Fruit fly (Drosophila melanogaster) whole organism, embryonic: ENCODE results near the gene lilli.

Experiments
- Adf1 ChIP-seq: fragments of 200-800 bp; sonication (Bioruptor generic); IDR thresholded peaks from 2 replicates; pipeline ENCODE4 v1.3.6; 2022; ENCODE audit warnings: missing biosample characterization, missing genetic modification characterization
- Aef1 ChIP-seq: fragments of 200-800 bp; sonication (Bioruptor generic); IDR thresholded peaks from 3 replicates; pipeline ENCODE4 v1.3.6; 2022; ENCODE audit warnings: missing biosample characterization, missing genetic modification characterization
- Atf-2 ChIP-seq: fragments of 200-800 bp; sonication (Bioruptor generic); optimal IDR thresholded peaks from 2 replicates; lab custom pipeline; 2016; ENCODE audit warnings: missing biosample characterization, missing genetic modification characterization
- CG10462 ChIP-seq: fragments of 200-800 bp; sonication (Bioruptor generic); optimal IDR thresholded peaks from 2 replicates; lab custom pipeline; 2016; ENCODE audit warnings: missing biosample characterization, missing genetic modification characterization
- CG10959 ChIP-seq: fragments of 200-800 bp; sonication (Bioruptor generic); IDR thresholded peaks from 2 replicates; pipeline ENCODE4 v1.3.6; 2022; ENCODE audit warnings: missing biosample characterization, missing genetic modification characterization
- CG11093 ChIP-seq: fragments of 200-800 bp; sonication (Bioruptor generic); IDR thresholded peaks from 3 replicates; pipeline ENCODE4 v1.3.6; 2022; ENCODE audit warnings: missing biosample characterization, missing genetic modification characterization
- CG11560 ChIP-seq: fragments of 200-800 bp; sonication (Bioruptor generic); IDR thresholded peaks from 3 replicates; pipeline ENCODE4 v1.3.6; 2022; ENCODE audit warnings: missing biosample characterization, missing genetic modification characterization
- CG12104 ChIP-seq: fragments of 200-800 bp; sonication (Bioruptor generic); optimal IDR thresholded peaks from 3 replicates; lab custom pipeline; 2016; ENCODE audit warnings: missing biosample characterization, missing genetic modification characterization
- CG12155 ChIP-seq: fragments of 200-800 bp; sonication (Bioruptor generic); optimal IDR thresholded peaks from 3 replicates; lab custom pipeline; 2016; ENCODE audit warnings: missing biosample characterization, missing genetic modification characterization
- CG12236 ChIP-seq: fragments of 200-800 bp; sonication (Bioruptor generic); optimal IDR thresholded peaks from 2 replicates; lab custom pipeline; 2016; ENCODE audit warnings: missing biosample characterization, missing genetic modification characterization
- CG12769 ChIP-seq: fragments of 200-800 bp; sonication (Bioruptor generic); optimal IDR thresholded peaks from 2 replicates; lab custom pipeline; 2019; ENCODE audit warnings: missing biosample characterization, mild to moderate bottlenecking, missing genetic modification characterization, moderate library complexity
- CG12942 ChIP-seq: fragments of 200-800 bp; sonication (Bioruptor generic); optimal IDR thresholded peaks from 3 replicates; lab custom pipeline; 2016; ENCODE audit warnings: missing biosample characterization, missing genetic modification characterization
- CG1647 ChIP-seq: fragments of 200-800 bp; sonication (Bioruptor generic); optimal IDR thresholded peaks from 3 replicates; lab custom pipeline; 2016; ENCODE audit warnings: missing biosample characterization, missing genetic modification characterization
- CG16863 ChIP-seq: fragments of 200-800 bp; sonication (Bioruptor generic); optimal IDR thresholded peaks from 3 replicates; lab custom pipeline; 2016; ENCODE audit warnings: missing biosample characterization, missing genetic modification characterization
- CG18011 ChIP-seq: fragments of 200-800 bp; sonication (Bioruptor generic); optimal IDR thresholded peaks from 2 replicates; lab custom pipeline; 2017; ENCODE audit warnings: missing biosample characterization, missing genetic modification characterization, mild to moderate bottlenecking, moderate library complexity, missing genotype
- CG2129 ChIP-seq: fragments of 200-800 bp; sonication (Bioruptor generic); IDR thresholded peaks from 2 replicates; pipeline ENCODE4 v1.3.6; 2022; ENCODE audit warnings: missing biosample characterization, missing genetic modification characterization; ENCODE audit not compliant: partially characterized antibody
- CG42726 ChIP-seq: fragments of 200-800 bp; sonication (Bioruptor generic); IDR thresholded peaks from 2 replicates; pipeline ENCODE4 v1.3.6; 2022; ENCODE audit warnings: missing biosample characterization, missing genetic modification characterization; ENCODE audit not compliant: partially characterized antibody
- CG4424 ChIP-seq: fragments of 200-800 bp; sonication (Bioruptor generic); optimal IDR thresholded peaks from 3 replicates; lab custom pipeline; 2016; ENCODE audit warnings: missing biosample characterization, missing genetic modification characterization
- CG5245 ChIP-seq: fragments of 200-800 bp; sonication (Bioruptor generic); optimal IDR thresholded peaks from 3 replicates; lab custom pipeline; 2016; ENCODE audit warnings: missing biosample characterization, missing genetic modification characterization
- CG5953 ChIP-seq: fragments of 200-800 bp; sonication (Bioruptor generic); IDR thresholded peaks from 2 replicates; pipeline ENCODE4 v1.3.6; 2022; ENCODE audit warnings: missing biosample characterization, missing genetic modification characterization
- CG7271 ChIP-seq: fragments of 200-800 bp; sonication (Bioruptor generic); optimal IDR thresholded peaks from 2 replicates; lab custom pipeline; 2018; ENCODE audit warnings: missing biosample characterization, mild to moderate bottlenecking, missing genetic modification characterization, moderate library complexity
- CG7963 ChIP-seq: fragments of 200-800 bp; sonication (Bioruptor generic); IDR thresholded peaks from 3 replicates; pipeline ENCODE4 v1.3.6; 2022; ENCODE audit warnings: missing biosample characterization, missing genetic modification characterization; ENCODE audit not compliant: partially characterized antibody
- CHES-1-like ChIP-seq: fragments of 200-800 bp; sonication (Bioruptor generic); optimal IDR thresholded peaks from 2 replicates; lab custom pipeline; 2016; ENCODE audit warnings: missing biosample characterization, missing genetic modification characterization
- D ChIP-seq, 2 experiments: fragments of 200-800 bp in 1 of 2; fragments of >200 bp in 1 of 2; sonication (Bioruptor generic) in 1 of 2; optimal IDR thresholded peaks; 2 replicates in 1 of 2; 3 replicates in 1 of 2; lab custom pipeline; 2017; ENCODE audit warnings: mild to moderate bottlenecking in 1 of 2, missing biosample characterization in 1 of 2, missing genetic modification characterization in 1 of 2, missing genetic modification reagents in 1 of 2
- Deaf1 ChIP-seq: fragments of 200-800 bp; optimal IDR thresholded peaks from 3 replicates; lab custom pipeline; 2019; ENCODE audit warnings: missing biosample characterization, mild to moderate bottlenecking, missing genetic modification characterization, moderate library complexity
- Doc3 ChIP-seq: fragments of 200-800 bp; sonication (Bioruptor generic); IDR thresholded peaks from 3 replicates; pipeline ENCODE4 v1.3.6; 2022; ENCODE audit warnings: missing biosample characterization, missing genetic modification characterization; ENCODE audit not compliant: partially characterized antibody
- ERR ChIP-seq: fragments of 200-800 bp; sonication (Bioruptor generic); optimal IDR thresholded peaks from 2 replicates; lab custom pipeline; 2016; ENCODE audit warnings: missing biosample characterization, missing genetic modification characterization
- Elba2 ChIP-seq: fragments of 200-800 bp; sonication (Bioruptor generic); optimal IDR thresholded peaks from 3 replicates; lab custom pipeline; 2016; ENCODE audit warnings: missing biosample characterization, missing genetic modification characterization
- H2.0 ChIP-seq: fragments of 200-800 bp; sonication (Bioruptor generic); IDR thresholded peaks from 2 replicates; pipeline ENCODE4 v1.3.6; 2022; ENCODE audit warnings: missing biosample characterization, missing genetic modification characterization
- Hr39 ChIP-seq: fragments of >200 bp; optimal IDR thresholded peaks from 2 replicates; lab custom pipeline; 2017
- Lim3 ChIP-seq: fragments of 200-800 bp; sonication (Bioruptor generic); IDR thresholded peaks from 2 replicates; pipeline ENCODE4 v1.3.6; 2022; ENCODE audit warnings: missing biosample characterization, missing genetic modification characterization
- Max ChIP-seq: fragments of 200-800 bp; sonication (Bioruptor generic); optimal IDR thresholded peaks from 2 replicates; lab custom pipeline; 2016; ENCODE audit warnings: missing biosample characterization, mild to moderate bottlenecking, missing genetic modification characterization
- Side ChIP-seq: fragments of 200-800 bp; sonication (Bioruptor generic); optimal IDR thresholded peaks from 2 replicates; lab custom pipeline; 2016; ENCODE audit warnings: missing biosample characterization, missing genetic modification characterization
- Usf ChIP-seq: fragments of 200-800 bp; sonication (Bioruptor generic); optimal IDR thresholded peaks from 2 replicates; lab custom pipeline; 2017; ENCODE audit warnings: missing genotype, missing biosample characterization, missing genetic modification characterization
- ac ChIP-seq: fragments of 200-800 bp; sonication (Bioruptor generic); optimal IDR thresholded peaks from 3 replicates; lab custom pipeline; 2017; ENCODE audit warnings: missing biosample characterization, mild to moderate bottlenecking, missing genetic modification characterization
- btn ChIP-seq: fragments of 200-800 bp; sonication (Bioruptor generic); optimal IDR thresholded peaks from 2 replicates; lab custom pipeline; 2016; ENCODE audit warnings: missing biosample characterization, missing genetic modification characterization
- cad ChIP-seq: fragments of >200 bp; optimal IDR thresholded peaks from 2 replicates; lab custom pipeline; 2017; ENCODE audit warnings: missing biosample characterization, missing genetic modification characterization
- cato ChIP-seq: fragments of 200-800 bp; sonication (Bioruptor generic); optimal IDR thresholded peaks from 2 replicates; lab custom pipeline; 2016; ENCODE audit warnings: missing biosample characterization, missing genetic modification characterization, borderline replicate concordance
- crc ChIP-seq: fragments of 200-800 bp; sonication (Bioruptor generic); optimal IDR thresholded peaks from 2 replicates; lab custom pipeline; 2016; ENCODE audit warnings: missing biosample characterization, missing genetic modification characterization
- danr ChIP-seq: fragments of 200-800 bp; sonication (Bioruptor generic); IDR thresholded peaks from 2 replicates; pipeline ENCODE4 v1.3.6; 2022; ENCODE audit warnings: missing biosample characterization, missing genetic modification characterization
- dimm ChIP-seq: fragments of 200-800 bp; sonication (Bioruptor generic); IDR thresholded peaks from 2 replicates; pipeline ENCODE4 v1.3.6; 2022; ENCODE audit warnings: missing biosample characterization, missing genetic modification characterization
- esg ChIP-seq: fragments of 200-800 bp; sonication (Bioruptor generic); conservative IDR thresholded peaks from 2 replicates; pipeline ENCODE4 v1.3.6; 2022; ENCODE audit warnings: missing biosample characterization, missing genetic modification characterization
- fd3F ChIP-seq: fragments of 200-800 bp; sonication (Bioruptor generic); optimal IDR thresholded peaks from 2 replicates; lab custom pipeline; 2018; ENCODE audit warnings: missing biosample characterization, mild to moderate bottlenecking, missing genetic modification characterization, moderate library complexity
- lilli ChIP-seq: fragments of 200-800 bp; sonication (Bioruptor generic); optimal IDR thresholded peaks from 3 replicates; lab custom pipeline; 2016; ENCODE audit warnings: missing biosample characterization, missing genetic modification characterization
- nau ChIP-seq: fragments of 200-800 bp; sonication (Bioruptor generic); optimal IDR thresholded peaks from 3 replicates; lab custom pipeline; 2017; ENCODE audit warnings: missing biosample characterization, mild to moderate bottlenecking, missing genetic modification characterization, missing genetic modification reagents
- nerfin-1 ChIP-seq: fragments of 200-800 bp; sonication (Bioruptor generic); optimal IDR thresholded peaks from 3 replicates; lab custom pipeline; 2019; ENCODE audit warnings: missing biosample characterization, mild to moderate bottlenecking, missing genetic modification characterization, moderate library complexity
- pnt ChIP-seq: fragments of 200-800 bp; sonication (Bioruptor generic); optimal IDR thresholded peaks from 3 replicates; lab custom pipeline; 2016; ENCODE audit warnings: missing biosample characterization, missing genetic modification characterization
- row ChIP-seq: fragments of 200-800 bp; sonication (Bioruptor generic); IDR thresholded peaks from 3 replicates; pipeline ENCODE4 v1.3.6; 2022; ENCODE audit warnings: missing biosample characterization, missing genetic modification characterization
- sd ChIP-seq: fragments of 200-800 bp; sonication (Bioruptor generic); optimal IDR thresholded peaks from 3 replicates; lab custom pipeline; 2018; ENCODE audit warnings: missing biosample characterization, mild to moderate bottlenecking, missing genetic modification characterization, moderate library complexity
- slou ChIP-seq: fragments of 200-800 bp; sonication (Bioruptor generic); optimal IDR thresholded peaks from 3 replicates; lab custom pipeline; 2016; ENCODE audit warnings: missing biosample characterization, missing genetic modification characterization

lilli gene

DNA sequence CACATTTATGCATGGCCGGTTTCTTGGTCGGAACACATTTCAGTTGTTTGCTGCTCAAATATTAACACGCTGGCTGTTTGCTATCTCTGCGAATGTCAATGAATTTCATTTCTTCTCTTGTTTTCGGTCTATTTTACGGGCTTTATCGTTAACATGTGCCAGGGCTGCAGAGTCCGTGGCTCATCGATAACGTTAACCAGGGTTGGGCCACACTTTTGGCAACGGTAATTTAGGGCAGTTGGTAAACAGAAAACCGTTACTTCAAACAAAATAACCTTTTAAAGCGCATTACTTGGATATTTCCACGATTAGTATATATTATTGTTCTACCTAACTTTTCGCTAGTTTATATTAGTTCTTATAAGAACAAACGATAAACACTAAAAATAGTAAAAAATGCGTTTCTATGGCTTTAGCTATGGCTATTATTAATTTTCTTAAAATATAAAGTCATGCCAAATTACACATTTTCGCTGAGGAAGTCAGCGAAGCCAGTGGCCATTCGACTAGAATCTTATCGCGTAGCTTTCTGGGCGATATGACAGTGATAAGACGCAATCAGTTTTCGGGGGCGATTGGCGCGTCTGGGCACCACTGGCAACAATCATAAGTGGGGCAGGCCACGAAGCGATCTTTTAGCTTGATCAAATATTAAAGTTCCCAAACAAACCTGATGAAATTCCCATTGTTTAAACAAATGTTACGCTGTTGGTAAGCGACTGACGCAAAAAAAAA, 2.6 kb upstream of the lilli start (continued):
- TF ChIP-seq CG12942 (GFP tag; lab: Kevin White, UChicago) = peak; percentile 42
- no peak for TF ChIP-seq CG10959 (GFP tag; lab: Robert Waterston, UW)
- peak; percentile 65 for TF ChIP-seq nau (GFP tag; lab: Kevin White, UChicago)
- no peak for TF ChIP-seq ac (GFP tag; lab: Kevin White, UChicago)
- TF ChIP-seq Elba2 (GFP tag; lab: Kevin White, UChicago) = no peak
- TF ChIP-seq slou = no peak
- no peak; the same call in 1 of the 2 replicates for TF ChIP-seq esg (GFP tag; lab: Robert Waterston, UW)
- TF ChIP-seq H2.0 (GFP tag; lab: Robert Waterston, UW) = peak; percentile 48
- TF ChIP-seq btn = no peak
- no peak for TF ChIP-seq CG4424 (GFP tag; lab: Kevin White, UChicago)
- no peak; the same call in 1 of the 2 replicates for TF ChIP-seq Adf1 (GFP tag; lab: Robert Waterston, UW)
- TF ChIP-seq CG12769 = peak; percentile 63
- no peak for TF ChIP-seq D (optimal IDR thresholded peaks at IDR 0.05; lab: Kevin White, UChicago)
- TF ChIP-seq D (GFP tag; optimal IDR thresholded peaks at IDR 0.05; lab: Kevin White, UChicago) = no peak
- peak; percentile 40 for TF ChIP-seq fd3F (GFP tag; lab: Kevin White, UChicago)
- TF ChIP-seq cad = no peak
- TF ChIP-seq CG18011 (GFP tag; lab: Kevin White, UChicago) = no peak
- no peak for TF ChIP-seq CG12104
- TF ChIP-seq CG2129 (GFP tag; lab: Robert Waterston, UW) = no peak
- no peak for TF ChIP-seq pnt
- TF ChIP-seq cato (GFP tag; lab: Kevin White, UChicago) = no peak
- no peak for TF ChIP-seq Hr39
- TF ChIP-seq dimm (GFP tag; lab: Robert Waterston, UW) = no peak
- TF ChIP-seq CG7963 (GFP tag; lab: Robert Waterston, UW) = no peak
- TF ChIP-seq CG16863 = peak; percentile 68
- TF ChIP-seq CG5953 = no peak
- peak; percentile 47 for TF ChIP-seq CHES-1-like (GFP tag; lab: Kevin White, UChicago)
- TF ChIP-seq CG12236 = peak; percentile 26
- no peak for TF ChIP-seq Doc3
- TF ChIP-seq CG5245 (GFP tag; lab: Kevin White, UChicago) = peak; percentile 14
- TF ChIP-seq Lim3 = no peak
- peak; percentile 8 for TF ChIP-seq crc (GFP tag; lab: Kevin White, UChicago)
- peak; percentile 2 for TF ChIP-seq nerfin-1 (tag; lab: Kevin White, UChicago)
- TF ChIP-seq CG12155 = peak; percentile 33
- TF ChIP-seq Deaf1 (tag; lab: Kevin White, UChicago) = peak; percentile 27
- TF ChIP-seq CG11093 = no peak
- TF ChIP-seq sd (tag; lab: Kevin White, UChicago) = peak; percentile 3
- TF ChIP-seq CG11560 (tag; lab: Robert Waterston, UW) = no peak
- peak; percentile 78 for TF ChIP-seq CG10462 (GFP tag; lab: Kevin White, UChicago)
- TF ChIP-seq danr (GFP tag; lab: Robert Waterston, UW) = no peak
- no peak for TF ChIP-seq Atf-2 (GFP tag; lab: Kevin White, UChicago)
- peak; percentile 25 for TF ChIP-seq Max
- TF ChIP-seq Usf = no peak
- TF ChIP-seq Aef1 (GFP tag; lab: Robert Waterston, UW) = no peak
- TF ChIP-seq CG42726 (GFP tag; lab: Robert Waterston, UW) = no peak
- peak; percentile 9 for TF ChIP-seq Side
- peak; percentile 79 for TF ChIP-seq row (GFP tag; lab: Robert Waterston, UW)
- TF ChIP-seq CG7271 (tag; lab: Kevin White, UChicago) = no peak
- no peak for TF ChIP-seq ERR
- peak; percentile 27 for TF ChIP-seq CG1647 (GFP tag; lab: Kevin White, UChicago)
- TF ChIP-seq lilli (GFP tag; lab: Kevin White, UChicago) = peak; percentile 92
